Worm (Caenorhabditis elegans) whole organism, L3 larva: ENCODE measurements around the gene npax-4.

Experiments used
- hmg-11 ChIP-seq: sonication (generic microtip); optimal IDR thresholded peaks from 2 replicates; lab custom pipeline; 2016; ENCODE audit warnings: missing genetic modification characterization, missing compliant biosample characterization
- mdl-1 ChIP-seq: fragments of 150-350 bp; optimal IDR thresholded peaks from 2 replicates; lab custom pipeline; 2014; ENCODE audit warnings: missing biosample characterization, missing genetic modification characterization
- pha-4 ChIP-seq: fragments of 150-350 bp; optimal IDR thresholded peaks from 2 replicates; lab custom pipeline; 2014; ENCODE audit warnings: missing biosample characterization, missing genetic modification reagents, missing genetic modification characterization
- zag-1 ChIP-seq: fragments of 150-350 bp; optimal IDR thresholded peaks from 2 replicates; lab custom pipeline; 2014; ENCODE audit warnings: missing biosample characterization, missing genetic modification characterization
- ztf-11 ChIP-seq: fragments of 150-350 bp; optimal IDR thresholded peaks from 2 replicates; lab custom pipeline; 2014; ENCODE audit warnings: missing biosample characterization, missing genetic modification characterization

DNA sequence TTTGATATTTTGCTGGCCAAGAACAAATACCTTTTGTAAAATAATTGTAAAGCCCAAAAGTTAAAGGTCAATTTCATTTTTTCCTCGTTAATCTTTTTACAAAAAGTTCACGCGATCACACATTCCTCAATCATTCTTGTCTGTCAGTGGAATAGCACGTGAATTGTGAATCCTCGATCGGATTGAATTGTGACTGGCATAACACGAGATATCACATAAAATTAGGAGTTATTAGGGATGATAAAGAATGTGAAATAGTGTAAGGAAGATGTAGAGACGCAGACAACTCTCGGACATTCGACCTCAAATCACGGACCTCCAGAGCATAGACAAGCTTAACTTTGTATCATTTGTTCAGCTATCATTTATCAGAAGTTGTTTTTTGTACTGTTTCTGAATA, 26.5 kb upstream of the npax-4 start, which contains the start of gene C27B7.6:
- no peak for TF ChIP-seq zag-1 (tag; lab: Kevin White, UChicago)
- TF ChIP-seq mdl-1 (tag; lab: Kevin White, UChicago) = no peak
- TF ChIP-seq hmg-11 = no peak
- TF ChIP-seq pha-4 (tag; lab: Kevin White, UChicago) = no peak
- TF ChIP-seq ztf-11 = no peak
